Fruit fly (Drosophila melanogaster) whole organism, embryonic: ENCODE measurements around the gene CG42390.
A peak's percentile ranks its signal among the peaks of the same experiment; 100 is the strongest.

Experiments used
- ATbp ChIP-seq: fragments of 200-800 bp; sonication (Bioruptor generic); optimal IDR thresholded peaks from 2 replicates; lab custom pipeline; 2017; ENCODE audit warnings: missing biosample characterization, mild to moderate bottlenecking, missing genetic modification characterization, missing genetic modification reagents
- Adf1 ChIP-seq: fragments of 200-800 bp; sonication (Bioruptor generic); IDR thresholded peaks from 2 replicates; pipeline ENCODE4 v1.3.6; 2022; ENCODE audit warnings: missing biosample characterization, missing genetic modification characterization
- CG10209 ChIP-seq: fragments of 200-800 bp; sonication (Bioruptor generic); optimal IDR thresholded peaks from 3 replicates; lab custom pipeline; 2017; ENCODE audit warnings: missing biosample characterization, mild to moderate bottlenecking, missing genetic modification characterization, missing genetic modification reagents
- CG10267 ChIP-seq: fragments of 200-800 bp; sonication (Bioruptor generic); optimal IDR thresholded peaks from 2 replicates; lab custom pipeline; 2018; ENCODE audit warnings: missing biosample characterization, mild to moderate bottlenecking, missing genetic modification characterization, moderate library complexity
- CG11695 ChIP-seq: fragments of 200-800 bp; sonication (Bioruptor generic); IDR thresholded peaks from 3 replicates; pipeline ENCODE4 v1.3.6; 2022; ENCODE audit warnings: missing biosample characterization, missing genetic modification characterization
- CG12391 ChIP-seq: fragments of 200-800 bp; sonication (Bioruptor generic); optimal IDR thresholded peaks from 3 replicates; lab custom pipeline; 2018; ENCODE audit warnings: missing biosample characterization, mild to moderate bottlenecking, missing genetic modification characterization, moderate library complexity
- CG15696 ChIP-seq: fragments of 200-800 bp; sonication (Bioruptor generic); optimal IDR thresholded peaks from 2 replicates; lab custom pipeline; 2019; ENCODE audit warnings: missing biosample characterization, mild to moderate bottlenecking, missing genetic modification characterization, moderate library complexity
- CG16779 ChIP-seq: fragments of 200-800 bp; sonication (Bioruptor generic); IDR thresholded peaks from 2 replicates; pipeline ENCODE4 v1.3.6; 2022; ENCODE audit warnings: missing biosample characterization, missing genetic modification characterization
- CG17385 ChIP-seq: fragments of 200-800 bp; sonication (Bioruptor generic); optimal IDR thresholded peaks from 3 replicates; lab custom pipeline; 2018; ENCODE audit warnings: missing biosample characterization, mild to moderate bottlenecking, missing genetic modification characterization
- CG18599 ChIP-seq: fragments of 200-800 bp; sonication (Bioruptor generic); optimal IDR thresholded peaks from 3 replicates; lab custom pipeline; 2017; ENCODE audit warnings: missing biosample characterization, missing genetic modification characterization, mild to moderate bottlenecking, moderate library complexity, missing genetic modification reagents
- CG2712 ChIP-seq: fragments of 200-800 bp; optimal IDR thresholded peaks from 3 replicates; lab custom pipeline; 2019; ENCODE audit warnings: missing biosample characterization, mild to moderate bottlenecking, missing genetic modification characterization, moderate library complexity
- CG3407 ChIP-seq: fragments of 200-800 bp; sonication (Bioruptor generic); optimal IDR thresholded peaks from 2 replicates; lab custom pipeline; 2018; ENCODE audit warnings: missing biosample characterization, mild to moderate bottlenecking, missing genetic modification characterization
- CG4424 ChIP-seq: fragments of 200-800 bp; sonication (Bioruptor generic); optimal IDR thresholded peaks from 3 replicates; lab custom pipeline; 2016; ENCODE audit warnings: missing biosample characterization, missing genetic modification characterization
- CG6689 ChIP-seq: fragments of 200-800 bp; sonication (Bioruptor generic); IDR thresholded peaks from 2 replicates; pipeline ENCODE4 v1.3.6; 2022; ENCODE audit warnings: missing biosample characterization, missing genetic modification characterization
- CG7786 ChIP-seq: fragments of 200-800 bp; sonication (Bioruptor generic); optimal IDR thresholded peaks from 2 replicates; lab custom pipeline; 2016; ENCODE audit warnings: missing biosample characterization, missing genetic modification characterization
- CG8359 ChIP-seq: fragments of 200-800 bp; sonication (Bioruptor generic); optimal IDR thresholded peaks from 2 replicates; lab custom pipeline; 2017; ENCODE audit warnings: missing biosample characterization, mild to moderate bottlenecking, missing genetic modification characterization, borderline replicate concordance
- E2f2 ChIP-seq: fragments of 200-800 bp; sonication (Bioruptor generic); IDR thresholded peaks from 2 replicates; pipeline ENCODE4 v1.3.6; 2022; ENCODE audit warnings: missing biosample characterization, missing genetic modification characterization
- Fer2 ChIP-seq: fragments of 200-800 bp; sonication (Bioruptor generic); optimal IDR thresholded peaks from 2 replicates; lab custom pipeline; 2018; ENCODE audit warnings: missing biosample characterization, mild to moderate bottlenecking, missing genetic modification characterization, moderate library complexity
- Gug ChIP-seq: fragments of 200-800 bp; sonication (Bioruptor generic); IDR thresholded peaks from 4 replicates; pipeline ENCODE4 v1.3.6; 2022; ENCODE audit warnings: missing biosample characterization, missing genetic modification characterization
- H15 ChIP-seq: fragments of 200-800 bp; sonication (Bioruptor generic); IDR thresholded peaks from 3 replicates; pipeline ENCODE4 v1.3.6; 2022; ENCODE audit warnings: missing biosample characterization, missing genetic modification characterization
- HLH4C ChIP-seq: fragments of 200-800 bp; sonication (Bioruptor generic); IDR thresholded peaks from 3 replicates; pipeline ENCODE4 v1.3.6; 2022; ENCODE audit warnings: missing biosample characterization, missing genetic modification characterization; ENCODE audit not compliant: partially characterized antibody
- Hmx ChIP-seq: fragments of 200-800 bp; sonication (Bioruptor generic); optimal IDR thresholded peaks from 2 replicates; lab custom pipeline; 2016; ENCODE audit warnings: missing biosample characterization, missing genetic modification characterization
- Hsf ChIP-seq: fragments of 200-800 bp; sonication (Bioruptor generic); optimal IDR thresholded peaks from 3 replicates; lab custom pipeline; 2016; ENCODE audit warnings: missing biosample characterization, missing genetic modification characterization
- Kr ChIP-seq: fragments of 200-800 bp; sonication (Bioruptor generic); optimal IDR thresholded peaks from 2 replicates; lab custom pipeline; 2017; ENCODE audit warnings: missing biosample characterization, mild to moderate bottlenecking, missing genetic modification characterization
- MBD-R2 ChIP-seq: fragments of 200-800 bp; sonication (Bioruptor generic); IDR thresholded peaks from 2 replicates; pipeline ENCODE4 v1.3.6; 2022; ENCODE audit warnings: missing biosample characterization, missing genetic modification characterization
- MTF-1 ChIP-seq: fragments of 200-800 bp; sonication (Bioruptor generic); optimal IDR thresholded peaks from 2 replicates; lab custom pipeline; 2018; ENCODE audit warnings: missing biosample characterization, mild to moderate bottlenecking, missing genetic modification characterization, borderline replicate concordance
- Oli ChIP-seq: fragments of 200-800 bp; sonication (Bioruptor generic); optimal IDR thresholded peaks from 2 replicates; lab custom pipeline; 2018; ENCODE audit warnings: missing biosample characterization, mild to moderate bottlenecking, missing genetic modification characterization, moderate library complexity
- Stat92E ChIP-seq, 3 experiments: fragments of >200 bp in 2 of 3; fragments of 200-800 bp in 1 of 3; sonication (Bioruptor generic) in 1 of 3; optimal IDR thresholded peaks; 2 replicates each; lab custom pipeline; 2017 to 2019; ENCODE audit warnings: missing biosample characterization in 3 of 3, missing genetic modification characterization in 3 of 3, mild to moderate bottlenecking in 1 of 3, moderate library complexity in 1 of 3
- TFAM ChIP-seq: fragments of 200-800 bp; sonication (Bioruptor generic); optimal IDR thresholded peaks from 2 replicates; lab custom pipeline; 2017; ENCODE audit warnings: missing biosample characterization, missing genetic modification characterization, inconsistent platforms
- cad ChIP-seq: fragments of >200 bp; optimal IDR thresholded peaks from 2 replicates; lab custom pipeline; 2017; ENCODE audit warnings: missing biosample characterization, missing genetic modification characterization
- cas ChIP-seq: fragments of 200-800 bp; sonication (Bioruptor generic); IDR thresholded peaks from 2 replicates; pipeline ENCODE4 v1.3.6; 2022; ENCODE audit warnings: missing biosample characterization, missing genetic modification characterization
- croc ChIP-seq: fragments of 200-800 bp; sonication (Bioruptor generic); conservative IDR thresholded peaks from 3 replicates; pipeline ENCODE4 v1.3.6; 2022; ENCODE audit warnings: missing biosample characterization, missing genetic modification characterization
- da ChIP-seq: fragments of 200-800 bp; sonication (Bioruptor generic); optimal IDR thresholded peaks from 2 replicates; lab custom pipeline; 2016; ENCODE audit warnings: missing biosample characterization, missing genetic modification characterization
- gcm ChIP-seq: fragments of 200-800 bp; sonication (Bioruptor generic); optimal IDR thresholded peaks from 2 replicates; lab custom pipeline; 2019; ENCODE audit warnings: missing biosample characterization, mild to moderate bottlenecking, missing genetic modification characterization, moderate library complexity
- gsb-n ChIP-seq: fragments of 200-800 bp; sonication (Bioruptor generic); optimal IDR thresholded peaks from 3 replicates; lab custom pipeline; 2018; ENCODE audit warnings: missing biosample characterization, mild to moderate bottlenecking, missing genetic modification characterization
- gt ChIP-seq: fragments of 200-800 bp; sonication (Bioruptor generic); IDR thresholded peaks from 2 replicates; pipeline ENCODE4 v1.3.6; 2022; ENCODE audit warnings: missing biosample characterization, missing genetic modification characterization
- ham ChIP-seq: fragments of 200-800 bp; sonication (Bioruptor generic); IDR thresholded peaks from 2 replicates; pipeline ENCODE4 v1.3.6; 2022; ENCODE audit warnings: missing biosample characterization, missing genetic modification characterization
- hth ChIP-seq: fragments of >200 bp; optimal IDR thresholded peaks from 2 replicates; lab custom pipeline; 2017; ENCODE audit warnings: inconsistent platforms
- lola ChIP-seq, 3 experiments: fragments of >200 bp in 2 of 3; fragments of 200-800 bp in 1 of 3; sonication (Bioruptor generic) in 1 of 3; optimal IDR thresholded peaks; 2 replicates each; lab custom pipeline; 2017 to 2019; ENCODE audit warnings: missing biosample characterization in 3 of 3, missing genetic modification characterization in 3 of 3, mild to moderate bottlenecking in 1 of 3, moderate library complexity in 1 of 3
- nau ChIP-seq: fragments of 200-800 bp; sonication (Bioruptor generic); optimal IDR thresholded peaks from 3 replicates; lab custom pipeline; 2017; ENCODE audit warnings: missing biosample characterization, mild to moderate bottlenecking, missing genetic modification characterization, missing genetic modification reagents
- pho ChIP-seq: fragments of 200-800 bp; sonication (Bioruptor generic); optimal IDR thresholded peaks from 2 replicates; lab custom pipeline; 2016; ENCODE audit warnings: missing biosample characterization, missing genetic modification characterization
- pnt ChIP-seq: fragments of 200-800 bp; sonication (Bioruptor generic); optimal IDR thresholded peaks from 3 replicates; lab custom pipeline; 2016; ENCODE audit warnings: missing biosample characterization, missing genetic modification characterization
- seq ChIP-seq: fragments of 200-800 bp; sonication (Bioruptor generic); IDR thresholded peaks from 2 replicates; pipeline ENCODE4 v1.3.6; 2022; ENCODE audit warnings: missing biosample characterization, missing genetic modification characterization
- sim ChIP-seq: fragments of 200-800 bp; sonication (Bioruptor generic); IDR thresholded peaks from 2 replicates; pipeline ENCODE4 v1.3.6; 2022; ENCODE audit warnings: missing biosample characterization, missing genetic modification characterization
- tio ChIP-seq: fragments of 200-800 bp; sonication (Bioruptor generic); optimal IDR thresholded peaks from 2 replicates; lab custom pipeline; 2017; ENCODE audit warnings: missing biosample characterization, missing genetic modification characterization, inconsistent platforms
- tll ChIP-seq, 2 experiments: fragments of 200-800 bp in 1 of 2; fragments of >200 bp in 1 of 2; sonication (Bioruptor generic) in 1 of 2; optimal IDR thresholded peaks; 2 replicates each; lab custom pipeline; 2017 to 2019; ENCODE audit warnings: missing biosample characterization in 2 of 2, missing genetic modification characterization in 2 of 2, mild to moderate bottlenecking in 1 of 2, moderate library complexity in 1 of 2
- tup ChIP-seq: fragments of 200-800 bp; sonication (Bioruptor generic); optimal IDR thresholded peaks from 2 replicates; lab custom pipeline; 2016; ENCODE audit warnings: missing biosample characterization, mild to moderate bottlenecking, missing genetic modification characterization, moderate library complexity
- usp ChIP-seq: fragments of >200 bp; optimal IDR thresholded peaks from 2 replicates; lab custom pipeline; 2017; ENCODE audit warnings: missing biosample characterization, missing genetic modification characterization
- wor ChIP-seq: fragments of 200-800 bp; sonication (Bioruptor generic); IDR thresholded peaks from 2 replicates; pipeline ENCODE4 v1.3.6; 2022; ENCODE audit warnings: missing biosample characterization, missing genetic modification characterization

Gene CG42390

DNA sequence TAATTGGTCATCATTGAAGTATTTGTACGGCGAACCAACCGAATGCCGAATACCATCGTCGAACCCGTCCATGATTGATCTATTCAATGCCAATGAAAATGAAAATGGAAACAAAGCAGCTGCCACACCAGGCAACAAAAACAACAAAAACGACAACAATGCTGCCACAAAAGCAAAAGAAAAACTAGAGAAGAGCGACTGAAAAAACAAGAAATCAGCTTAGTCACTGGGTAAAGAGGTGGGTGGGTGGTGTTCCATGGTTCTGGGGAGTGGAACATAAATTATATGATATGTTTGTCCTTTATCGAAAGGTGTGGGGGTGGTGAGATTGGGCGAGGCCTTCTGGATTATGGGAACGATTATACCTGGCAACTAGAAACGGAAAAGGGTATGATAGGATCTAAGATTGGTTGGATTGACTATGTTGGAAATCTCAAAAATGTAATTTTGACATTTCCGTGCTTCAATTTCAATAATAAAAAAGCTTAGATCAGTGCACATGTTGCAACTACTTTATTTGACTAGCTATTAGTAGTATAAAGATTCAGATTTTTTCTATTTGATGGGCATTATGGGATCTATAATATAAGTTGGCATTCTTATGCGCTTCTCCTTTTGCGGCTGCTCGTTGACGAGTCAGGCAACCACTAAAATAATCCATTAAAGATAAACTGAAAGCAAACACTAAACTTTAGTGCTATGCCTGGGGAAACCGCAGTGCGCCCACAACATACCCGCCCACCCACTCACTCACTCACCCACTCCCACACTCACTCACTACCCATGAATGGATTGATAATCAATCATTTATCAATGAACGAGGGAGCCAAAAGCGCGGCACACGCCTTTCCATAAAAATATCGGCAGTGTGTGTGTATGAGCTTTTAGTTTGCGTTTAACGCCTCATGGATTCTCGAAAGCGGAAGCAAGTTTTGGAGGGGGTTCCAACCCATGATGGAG lies 52.9 kb downstream of the CG42390 start (continued):
- TF ChIP-seq CG10209 (GFP tag; lab: Kevin White, UChicago) (peak; percentile 30), H15 (no peak), Hmx (GFP tag; lab: Kevin White, UChicago) (no peak), ham (GFP tag; lab: Robert Waterston, UW) (no peak), tll (GFP tag; optimal IDR thresholded peaks at IDR 0.05; lab: Kevin White, UChicago) (no peak), CG12391 (tag; lab: Kevin White, UChicago) (peak; percentile 23), CG18599 (GFP tag; lab: Kevin White, UChicago) (no peak), gsb-n (tag; lab: Kevin White, UChicago) (no peak), croc (no peak), CG11695 (no peak), MBD-R2 (GFP tag; lab: Robert Waterston, UW) (no peak), Hsf (GFP tag; lab: Kevin White, UChicago) (no peak), HLH4C (GFP tag; lab: Robert Waterston, UW) (no peak), gcm (GFP tag; lab: Kevin White, UChicago) (no peak), CG10267 (tag; lab: Kevin White, UChicago) (no peak), ATbp (peak; percentile 12), usp (GFP tag; lab: Kevin White, UChicago) (no peak), seq (no peak; the same call in 1 of the 2 replicates), cad (GFP tag; lab: Kevin White, UChicago) (no peak), Fer2 (tag; lab: Kevin White, UChicago) (no peak), pnt (GFP tag; lab: Kevin White, UChicago) (no peak), Stat92E (GFP tag; optimal IDR thresholded peaks at IDR 0.05; lab: Kevin White, UChicago) (no peak), CG17385 (GFP tag; lab: Kevin White, UChicago) (peak; percentile 1), Gug (GFP tag; lab: Robert Waterston, UW) (no peak), lola (GFP tag; optimal IDR thresholded peaks at IDR 0.05; lab: Kevin White, UChicago) (no peak), CG7786 (no peak), E2f2 (no peak), cas (GFP tag; lab: Robert Waterston, UW) (no peak), CG4424 (no peak), gt (GFP tag; lab: Robert Waterston, UW) (no peak), CG15696 (tag; lab: Kevin White, UChicago) (no peak), tup (GFP tag; lab: Kevin White, UChicago) (no peak), nau (GFP tag; lab: Kevin White, UChicago) (peak; percentile 68), pho (no peak), CG6689 (GFP tag; lab: Robert Waterston, UW) (no peak), Oli (tag; lab: Kevin White, UChicago) (peak; percentile 39), CG2712 (peak; percentile 28), Adf1 (GFP tag; lab: Robert Waterston, UW) (no peak), sim (no peak), CG16779 (no peak), hth (lab: Kevin White, UChicago) (no peak), tio (GFP tag; lab: Kevin White, UChicago) (no peak), MTF-1 (no peak), Kr (GFP tag; lab: Kevin White, UChicago) (no peak), da (GFP tag; lab: Kevin White, UChicago) (no peak), TFAM (GFP tag; lab: Kevin White, UChicago) (no peak), CG8359 (GFP tag; lab: Kevin White, UChicago) (no peak), wor (GFP tag; lab: Robert Waterston, UW) (no peak), CG3407 (GFP tag; lab: Kevin White, UChicago) (no peak)
